Fruit fly (Drosophila melanogaster): Measurements from ENCODE around the gene sturkopf.
A peak's percentile ranks its signal among the peaks of the same experiment; 100 is the strongest.

The sturkopf gene

dm6 chr3L:1335428-1335764 is 22.2 kb upstream of the sturkopf start (continued):
- no peak for TF ChIP-seq Asciz (GFP tag; optimal IDR thresholded peaks at IDR 0.05)
- no peak for TF ChIP-seq gsb-n (tag; optimal IDR thresholded peaks at IDR 0.05)
- peak; percentile 54; the same call in 1 of the 2 replicates for TF ChIP-seq ranshi (GFP tag; IDR thresholded peaks at IDR 0.05)
- TF ChIP-seq Dll (GFP tag; IDR thresholded peaks at IDR 0.05; ENCODE audit: partially characterized antibody), result no peak
- peak; percentile 43 for TF ChIP-seq Xbp1 (GFP tag; optimal IDR thresholded peaks at IDR 0.05)
- TF ChIP-seq tgo (GFP tag; IDR thresholded peaks at IDR 0.05), result peak; percentile 52; the same call in 2 of the 3 replicates
- TF ChIP-seq twi (tag; optimal IDR thresholded peaks at IDR 0.05), result no peak
- TF ChIP-seq odd (GFP tag; optimal IDR thresholded peaks at IDR 0.05), result no peak
- peak; percentile 79 for TF ChIP-seq vvl (GFP tag; IDR thresholded peaks at IDR 0.05)
- no peak for TF ChIP-seq CG14965 (GFP tag; optimal IDR thresholded peaks at IDR 0.05; ENCODE audit: borderline replicate concordance)
- peak; percentile 65 for TF ChIP-seq Ptx1 (GFP tag; IDR thresholded peaks at IDR 0.05)
- no peak for TF ChIP-seq sima (GFP tag; optimal IDR thresholded peaks at IDR 0.05)
- no peak for TF ChIP-seq HmgD (GFP tag; optimal IDR thresholded peaks at IDR 0.05)
- TF ChIP-seq Antp (GFP tag; optimal IDR thresholded peaks at IDR 0.05), result peak; percentile 40
- peak; percentile 29 for TF ChIP-seq CG30403 (GFP tag; optimal IDR thresholded peaks at IDR 0.05)
- TF ChIP-seq pzg (GFP tag; optimal IDR thresholded peaks at IDR 0.05), result no peak
- no peak for TF ChIP-seq CG42726 (GFP tag; IDR thresholded peaks at IDR 0.05; ENCODE audit: partially characterized antibody)
- TF ChIP-seq Hr39 (optimal IDR thresholded peaks at IDR 0.05), result no peak
- peak; percentile 72 for TF ChIP-seq sob (GFP tag; IDR thresholded peaks at IDR 0.05)
- TF ChIP-seq lov (optimal IDR thresholded peaks at IDR 0.05), result no peak
- 0 out of 3 replicates have a peak, but pooled peaks have one; percentile 27 for TF ChIP-seq lov (GFP tag; IDR thresholded peaks at IDR 0.05)
- TF ChIP-seq Camta (GFP tag; optimal IDR thresholded peaks at IDR 0.05), result peak; percentile 27
- no peak for TF ChIP-seq salm (tag; optimal IDR thresholded peaks at IDR 0.05)
- peak; percentile 54; the same call in 1 of the 2 replicates for TF ChIP-seq Taf1 (GFP tag; IDR thresholded peaks at IDR 0.05)
- TF ChIP-seq exex (tag; optimal IDR thresholded peaks at IDR 0.05), result no peak
- no peak for TF ChIP-seq CG3726 (GFP tag; IDR thresholded peaks at IDR 0.05)
- TF ChIP-seq Ets97D (GFP tag; optimal IDR thresholded peaks at IDR 0.05), result no peak
- TF ChIP-seq dm (GFP tag; optimal IDR thresholded peaks at IDR 0.05), result no peak
- TF ChIP-seq CG16863 (GFP tag; optimal IDR thresholded peaks at IDR 0.05), result no peak
- peak; percentile 70 for TF ChIP-seq CG2120 (GFP tag; optimal IDR thresholded peaks at IDR 0.05)
- TF ChIP-seq CG5245 (GFP tag; optimal IDR thresholded peaks at IDR 0.05), result peak; percentile 35
- no peak for TF ChIP-seq Opbp (GFP tag; IDR thresholded peaks at IDR 0.05; ENCODE audit: partially characterized antibody)
- no peak for TF ChIP-seq ftz-f1 (GFP tag; optimal IDR thresholded peaks at IDR 0.05)
- TF ChIP-seq CG4328 (GFP tag; optimal IDR thresholded peaks at IDR 0.05), result no peak
- no peak for TF ChIP-seq Gsc (GFP tag; IDR thresholded peaks at IDR 0.05)
- TF ChIP-seq BEAF-32 (GFP tag; optimal IDR thresholded peaks at IDR 0.05), result no peak
- TF ChIP-seq CG3065 (GFP tag; optimal IDR thresholded peaks at IDR 0.05), result no peak
- peak; percentile 67 for TF ChIP-seq lmd (GFP tag; IDR thresholded peaks at IDR 0.05)
- TF ChIP-seq sna (GFP tag; IDR thresholded peaks at IDR 0.05; ENCODE audit: partially characterized antibody), result no peak
- no peak for TF ChIP-seq Hey (tag; optimal IDR thresholded peaks at IDR 0.05)
- TF ChIP-seq kni (GFP tag; optimal IDR thresholded peaks at IDR 0.05), result no peak
- peak; percentile 25 to 100 for TF ChIP-seq Pdp1 (GFP tag; optimal IDR thresholded peaks at IDR 0.05)
- TF ChIP-seq danr (GFP tag; IDR thresholded peaks at IDR 0.05), result no peak
- TF ChIP-seq CG12071 (GFP tag; optimal IDR thresholded peaks at IDR 0.05), result peak; percentile 58
- TF ChIP-seq CG7928 (GFP tag; optimal IDR thresholded peaks at IDR 0.05), result no peak
- no peak for TF ChIP-seq CG1602 (GFP tag; optimal IDR thresholded peaks at IDR 0.05)
- TF ChIP-seq CG6765 (GFP tag; optimal IDR thresholded peaks at IDR 0.05), result no peak
- TF ChIP-seq mirr (GFP tag; optimal IDR thresholded peaks at IDR 0.05), result no peak
- peak; percentile 56 for TF ChIP-seq CG15269 (tag; optimal IDR thresholded peaks at IDR 0.05)
- TF ChIP-seq CG18599 (GFP tag; optimal IDR thresholded peaks at IDR 0.05), result peak; percentile 68
- no peak for TF ChIP-seq CG8478 (optimal IDR thresholded peaks at IDR 0.05)
- no peak for TF ChIP-seq ato (GFP tag; IDR thresholded peaks at IDR 0.05; ENCODE audit: partially characterized antibody)

Measured in whole organism, embryonic.